Worm (Caenorhabditis elegans): ENCODE measurements around the gene pef-1.

DNA sequence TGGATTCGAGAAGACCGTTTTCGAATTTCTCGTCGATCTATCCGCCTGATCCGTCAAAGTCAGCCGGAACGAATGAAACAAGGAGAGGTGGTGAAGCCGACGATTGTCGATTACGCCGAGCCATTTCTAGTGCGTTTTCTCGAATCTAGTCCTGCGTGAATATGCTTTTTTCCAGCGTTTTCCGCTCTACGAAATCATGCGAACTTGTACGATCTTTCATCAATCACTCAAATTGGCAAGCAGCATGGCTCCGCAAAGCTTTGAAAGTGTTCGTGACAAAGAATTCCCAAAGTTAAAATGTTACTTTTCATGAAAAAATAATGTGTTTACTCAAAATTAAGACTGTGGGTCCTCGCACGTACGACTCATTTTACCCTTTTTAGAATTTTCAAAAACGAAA lies 29.2 kb downstream of the pef-1 start:
- TF ChIP-seq nfya-1 (tag; optimal IDR thresholded peaks at IDR 0.05) = no peak
- no peak for TF ChIP-seq unc-55 (GFP tag; optimal IDR thresholded peaks at IDR 0.05)
- TF ChIP-seq ama-1 (optimal IDR thresholded peaks at IDR 0.05) = no peak
- no peak for TF ChIP-seq ceh-14 (tag; optimal IDR thresholded peaks at IDR 0.05)
- no peak for TF ChIP-seq sdc-2 (tag; optimal IDR thresholded peaks at IDR 0.05)
- no peak for TF ChIP-seq nhr-11 (tag; optimal IDR thresholded peaks at IDR 0.05)
- TF ChIP-seq tbx-2 (tag; optimal IDR thresholded peaks at IDR 0.05) = no peak

Measured in whole organism, late embryonic.